Fruit fly (Drosophila melanogaster): Measurements from ENCODE around the gene Snoo.

The Snoo gene

dm6 chr2L:8007160-8007876 is 23.3 kb upstream of the Snoo start, which contains the start of gene Spn28Dc:
TSS of gene Spn28Dc (minus strand) at chr2L:8007210.
- TF ChIP-seq usp (GFP tag; optimal IDR thresholded peaks at IDR 0.05), result no peak
- TF ChIP-seq CG8478 (optimal IDR thresholded peaks at IDR 0.05), result no peak
- TF ChIP-seq EcR (GFP tag; optimal IDR thresholded peaks at IDR 0.05), result no peak
- no peak for TF ChIP-seq psq (optimal IDR thresholded peaks at IDR 0.05)
- TF ChIP-seq Dll (optimal IDR thresholded peaks at IDR 0.05), result no peak
- no peak for TF ChIP-seq pan (optimal IDR thresholded peaks at IDR 0.05)

- TF ChIP-seq psq (optimal IDR thresholded peaks at IDR 0.05), result no peak
- no peak for TF ChIP-seq CG8478 (optimal IDR thresholded peaks at IDR 0.05)
Observed at dm6 chr2L:8006038-8006437, 22.0 kb upstream of the Snoo start.

dm6 chr2L:8004072-8004471 is 20.1 kb upstream of the Snoo start, which contains the start of gene Wwox:
TSS of gene Wwox (minus strand) at chr2L:8004286.
- TF ChIP-seq Dll (optimal IDR thresholded peaks at IDR 0.05) (no peak), usp (GFP tag; optimal IDR thresholded peaks at IDR 0.05) (no peak), psq (optimal IDR thresholded peaks at IDR 0.05) (no peak), EcR (GFP tag; optimal IDR thresholded peaks at IDR 0.05) (no peak), pan (optimal IDR thresholded peaks at IDR 0.05) (no peak), CG8478 (optimal IDR thresholded peaks at IDR 0.05) (no peak)

- TF ChIP-seq psq (optimal IDR thresholded peaks at IDR 0.05), result no peak
- TF ChIP-seq Dll (optimal IDR thresholded peaks at IDR 0.05), result no peak
- no peak for TF ChIP-seq CG8478 (optimal IDR thresholded peaks at IDR 0.05)
- TF ChIP-seq EcR (GFP tag; optimal IDR thresholded peaks at IDR 0.05), result peak in 1 of 2 experiments; percentile 13
- peak; percentile 41 for TF ChIP-seq pan (optimal IDR thresholded peaks at IDR 0.05)
- TF ChIP-seq usp (GFP tag; optimal IDR thresholded peaks at IDR 0.05), result no peak
Observed at dm6 chr2L:8001694-8002627, 18.0 kb upstream of the Snoo start.

dm6 chr2L:8000578-8001040 is 16.6 kb upstream of the Snoo start:
- TF ChIP-seq CG8478 (optimal IDR thresholded peaks at IDR 0.05) (no peak), psq (optimal IDR thresholded peaks at IDR 0.05) (no peak), usp (GFP tag; optimal IDR thresholded peaks at IDR 0.05) (no peak), pan (optimal IDR thresholded peaks at IDR 0.05) (no peak), EcR (GFP tag; optimal IDR thresholded peaks at IDR 0.05) (no peak), Dll (optimal IDR thresholded peaks at IDR 0.05) (no peak)

dm6 chr2L:7998655-7999054 is 14.7 kb upstream of the Snoo start, which contains the start of gene Sirup:
TSS of gene Sirup (plus strand) at chr2L:7998869.
- no peak for TF ChIP-seq usp (GFP tag; optimal IDR thresholded peaks at IDR 0.05)

dm6 chr2L:7998080-7998457 is 14.1 kb upstream of the Snoo start, which contains the start of gene CG7227:
TSS of gene CG7227 (minus strand) at chr2L:7998151.
- TF ChIP-seq CG8478 (optimal IDR thresholded peaks at IDR 0.05), result no peak
- TF ChIP-seq Dll (optimal IDR thresholded peaks at IDR 0.05), result no peak
- no peak for TF ChIP-seq psq (optimal IDR thresholded peaks at IDR 0.05)

- TF ChIP-seq psq (optimal IDR thresholded peaks at IDR 0.05) (no peak), usp (GFP tag; optimal IDR thresholded peaks at IDR 0.05) (no peak), pan (optimal IDR thresholded peaks at IDR 0.05) (no peak), Dll (optimal IDR thresholded peaks at IDR 0.05) (no peak), CG8478 (optimal IDR thresholded peaks at IDR 0.05) (no peak), EcR (GFP tag; optimal IDR thresholded peaks at IDR 0.05) (no peak)
Observed at dm6 chr2L:7997290-7998079, 13.5 kb upstream of the Snoo start.

- TF ChIP-seq EcR (GFP tag; optimal IDR thresholded peaks at IDR 0.05) (no peak), psq (optimal IDR thresholded peaks at IDR 0.05) (no peak), CG8478 (optimal IDR thresholded peaks at IDR 0.05) (no peak), Dll (optimal IDR thresholded peaks at IDR 0.05) (no peak), pan (optimal IDR thresholded peaks at IDR 0.05) (no peak), usp (GFP tag; optimal IDR thresholded peaks at IDR 0.05) (no peak)
Observed at dm6 chr2L:7993984-7994854, 10.2 kb upstream of the Snoo start, which contains the start of gene pes. TSS of gene pes (minus strand) at chr2L:7994184.

- no peak for TF ChIP-seq EcR (GFP tag; optimal IDR thresholded peaks at IDR 0.05)
Observed at dm6 chr2L:7993062-7993685, 9.2 kb upstream of the Snoo start.

- no peak for TF ChIP-seq Dll (optimal IDR thresholded peaks at IDR 0.05)
- TF ChIP-seq usp (GFP tag; optimal IDR thresholded peaks at IDR 0.05), result no peak
- TF ChIP-seq pan (optimal IDR thresholded peaks at IDR 0.05), result no peak
- no peak for TF ChIP-seq psq (optimal IDR thresholded peaks at IDR 0.05)
Observed at dm6 chr2L:7992654-7993053, 8.7 kb upstream of the Snoo start.

All from whole organism.